Worm (Caenorhabditis elegans) whole organism, mixed stage, embryonic: ENCODE data around the gene pqn-75.

Source experiments
- M03D4.4 ChIP-seq: sonication (generic microtip); optimal IDR thresholded peaks from 2 replicates; lab custom pipeline; 2017; ENCODE audit warnings: mild to moderate bottlenecking, missing genetic modification characterization, missing compliant biosample characterization
- blmp-1 ChIP-seq: fragments of 150-350 bp; optimal IDR thresholded peaks from 2 replicates; lab custom pipeline; 2014; ENCODE audit warnings: missing biosample characterization, missing genetic modification characterization
- ceh-39 ChIP-seq: fragments of 150-350 bp; optimal IDR thresholded peaks from 2 replicates; lab custom pipeline; 2014; ENCODE audit warnings: missing biosample characterization, missing genetic modification characterization
- ceh-43 ChIP-seq: fragments of 200-800 bp; sonication (Bioruptor generic); optimal IDR thresholded peaks from 2 replicates; lab custom pipeline; 2018; ENCODE audit warnings: mild to moderate bottlenecking, missing genetic modification characterization, moderate library complexity, missing compliant biosample characterization
- ceh-83 ChIP-seq: fragments of 200-800 bp; sonication (Bioruptor generic); optimal IDR thresholded peaks from 2 replicates; lab custom pipeline; 2018; ENCODE audit warnings: mild to moderate bottlenecking, missing genetic modification characterization, missing compliant biosample characterization
- drap-1 ChIP-seq: fragments of 200-800 bp; sonication (Bioruptor generic); optimal IDR thresholded peaks from 3 replicates; lab custom pipeline; 2018; ENCODE audit warnings: mild to moderate bottlenecking, missing genetic modification characterization, missing compliant biosample characterization
- elt-3 ChIP-seq: fragments of 150-350 bp; optimal IDR thresholded peaks from 2 replicates; lab custom pipeline; 2014; ENCODE audit warnings: missing biosample characterization, missing genetic modification characterization
- ham-2 ChIP-seq: fragments of 200-800 bp; sonication (Bioruptor generic); optimal IDR thresholded peaks from 2 replicates; lab custom pipeline; 2018; ENCODE audit warnings: mild to moderate bottlenecking, missing genetic modification characterization, missing compliant biosample characterization
- hlh-1 ChIP-seq: fragments of 150-350 bp; optimal IDR thresholded peaks from 2 replicates; lab custom pipeline; 2014; ENCODE audit warnings: missing biosample characterization, missing genetic modification reagents, missing genetic modification characterization
- lin-13 ChIP-seq: fragments of 150-350 bp; optimal IDR thresholded peaks from 2 replicates; lab custom pipeline; 2014; ENCODE audit warnings: missing biosample characterization, missing genetic modification characterization
- lin-32 ChIP-seq: fragments of 200-800 bp; sonication (Bioruptor generic); optimal IDR thresholded peaks from 2 replicates; lab custom pipeline; 2018; ENCODE audit warnings: mild to moderate bottlenecking, missing genetic modification characterization, missing compliant biosample characterization
- lsy-2 ChIP-seq: fragments of 150-350 bp; optimal IDR thresholded peaks from 2 replicates; lab custom pipeline; 2014; ENCODE audit warnings: missing biosample characterization, missing genetic modification characterization
- mab-5 ChIP-seq: fragments of 150-350 bp; optimal IDR thresholded peaks from 2 replicates; lab custom pipeline; 2014; ENCODE audit warnings: missing biosample characterization, missing genetic modification characterization
- mep-1 ChIP-seq: fragments of 150-350 bp; optimal IDR thresholded peaks from 2 replicates; lab custom pipeline; 2017; ENCODE audit warnings: missing biosample characterization, missing genetic modification reagents, missing genetic modification characterization, inconsistent platforms
- mls-2 ChIP-seq: sonication (generic microtip); optimal IDR thresholded peaks from 2 replicates; lab custom pipeline; 2016; ENCODE audit warnings: mild to moderate bottlenecking, missing genetic modification characterization, moderate library complexity, missing compliant biosample characterization
- nhr-12 ChIP-seq: fragments of 150-350 bp; optimal IDR thresholded peaks from 2 replicates; lab custom pipeline; 2014; ENCODE audit warnings: missing biosample characterization, missing genetic modification characterization
- nhr-2 ChIP-seq: fragments of 150-350 bp; optimal IDR thresholded peaks from 2 replicates; lab custom pipeline; 2014; ENCODE audit warnings: missing biosample characterization, missing genetic modification characterization
- nhr-237 ChIP-seq: fragments of 150-350 bp; optimal IDR thresholded peaks from 2 replicates; lab custom pipeline; 2014; ENCODE audit warnings: missing biosample characterization, missing genetic modification characterization
- nhr-28 ChIP-seq: fragments of 150-350 bp; optimal IDR thresholded peaks from 2 replicates; lab custom pipeline; 2014; ENCODE audit warnings: missing biosample characterization, missing genetic modification characterization
- pha-4 ChIP-seq: fragments of 150-350 bp; optimal IDR thresholded peaks from 2 replicates; lab custom pipeline; 2018; ENCODE audit warnings: missing biosample characterization, missing genetic modification reagents, missing genetic modification characterization
- snpc-4 ChIP-seq: fragments of 150-350 bp; optimal IDR thresholded peaks from 2 replicates; lab custom pipeline; 2014; ENCODE audit warnings: missing biosample characterization, missing genetic modification characterization
- sptf-1 ChIP-seq: sonication (generic microtip); optimal IDR thresholded peaks from 2 replicates; lab custom pipeline; 2017; ENCODE audit warnings: mild to moderate bottlenecking, missing genetic modification characterization, moderate library complexity, missing compliant biosample characterization
- tbx-8 ChIP-seq: fragments of 200-800 bp; sonication (Bioruptor generic); optimal IDR thresholded peaks from 2 replicates; lab custom pipeline; 2018; ENCODE audit warnings: mild to moderate bottlenecking, missing genetic modification characterization, moderate library complexity, missing compliant biosample characterization
- unc-120 ChIP-seq: sonication (generic microtip); optimal IDR thresholded peaks from 2 replicates; lab custom pipeline; 2017; ENCODE audit warnings: missing genetic modification characterization, missing compliant biosample characterization; ENCODE audit not compliant: poor library complexity, severe bottlenecking
- unc-39 ChIP-seq: fragments of 150-350 bp; optimal IDR thresholded peaks from 2 replicates; lab custom pipeline; 2014; ENCODE audit warnings: missing biosample characterization, missing genetic modification characterization
- unc-62 ChIP-seq: fragments of 150-350 bp; optimal IDR thresholded peaks from 2 replicates; lab custom pipeline; 2014; ENCODE audit warnings: missing biosample characterization, missing genetic modification reagents, missing genetic modification characterization
- zip-8 ChIP-seq: fragments of 150-350 bp; optimal IDR thresholded peaks from 2 replicates; lab custom pipeline; 2014; ENCODE audit warnings: missing biosample characterization, missing genetic modification characterization
- ztf-11 ChIP-seq: fragments of 150-350 bp; optimal IDR thresholded peaks from 2 replicates; lab custom pipeline; 2014; ENCODE audit warnings: missing biosample characterization, missing genetic modification characterization

The pqn-75 gene

DNA sequence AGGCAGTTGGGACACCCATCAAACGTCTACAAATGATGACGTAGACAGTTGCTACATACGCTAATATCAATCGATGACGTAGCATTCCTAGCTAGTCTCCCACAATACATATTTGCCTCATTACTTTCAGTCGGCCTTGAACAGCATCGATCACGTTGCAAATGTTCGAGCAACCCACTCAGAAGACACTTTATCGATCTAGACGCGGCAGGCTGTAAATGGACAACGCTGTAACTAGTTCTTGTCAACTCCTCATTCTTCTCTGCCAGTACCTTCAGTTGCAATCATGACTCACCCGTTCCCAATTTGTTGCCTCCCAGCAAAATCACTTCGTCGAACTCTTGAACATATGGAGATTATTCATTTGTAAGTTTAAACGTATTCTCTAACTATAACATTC lies at the start of gene pqn-75:
pqn-75 (plus strand) TSS at position 301 of the 400 bp plus-strand sequence.
- TF ChIP-seq tbx-8 (GFP tag; lab: Kevin White, UChicago) (no peak), drap-1 (GFP tag; lab: Kevin White, UChicago) (no peak), ceh-43 (GFP tag; lab: Kevin White, UChicago) (no peak), unc-62 (GFP tag; lab: Kevin White, UChicago) (no peak), ham-2 (no peak), elt-3 (no peak), zip-8 (tag; lab: Kevin White, UChicago) (no peak)

DNA sequence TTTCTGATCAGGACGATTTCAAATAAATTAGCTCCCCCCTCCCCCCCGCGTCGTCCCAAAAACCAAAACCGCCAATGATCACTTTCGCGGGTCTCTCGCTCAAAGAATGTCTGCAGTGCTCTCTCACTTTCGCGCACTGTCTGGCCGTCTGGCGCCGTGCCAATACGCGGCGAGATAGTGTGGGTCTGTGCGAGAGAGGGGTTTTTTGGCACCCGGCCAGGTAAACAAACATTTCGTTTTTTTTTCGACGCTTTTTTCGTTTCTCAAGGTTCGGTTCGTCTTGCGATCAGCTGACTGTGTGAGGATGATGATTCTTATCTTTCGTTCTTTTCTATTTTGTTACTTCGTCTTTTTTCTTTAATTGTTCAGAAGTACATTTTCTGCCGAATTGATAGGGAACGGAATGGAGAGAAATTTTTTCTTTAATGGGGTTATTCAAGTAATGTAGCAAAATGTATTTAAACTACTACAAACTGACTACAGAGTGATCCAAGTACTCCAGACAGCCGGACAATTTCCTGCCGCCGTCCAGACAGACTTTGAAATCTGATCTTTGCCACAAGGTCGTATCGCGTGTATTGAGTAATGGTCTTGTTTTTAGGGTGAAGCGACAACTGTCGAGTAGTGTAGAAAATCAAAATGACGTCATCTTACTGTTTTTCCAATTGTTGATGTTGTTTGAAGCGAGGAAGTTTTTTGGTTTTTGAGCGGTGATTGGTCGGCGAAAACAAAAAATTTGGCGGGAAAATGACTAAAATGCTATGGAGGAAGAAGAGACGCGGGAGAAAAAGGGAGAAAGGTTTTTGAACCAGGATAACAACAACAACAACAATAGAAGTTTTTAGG lies 47.7 kb upstream of the pqn-75 start:
- TF ChIP-seq pha-4 (tag; lab: Kevin White, UChicago) (peak; percentile 34), mab-5 (tag; lab: Kevin White, UChicago) (no peak), lsy-2 (no peak), M03D4.4 (tag; lab: Kevin White, UChicago) (no peak), nhr-28 (tag; lab: Kevin White, UChicago) (no peak), unc-39 (tag; lab: Kevin White, UChicago) (no peak), nhr-12 (tag; lab: Kevin White, UChicago) (no peak), unc-120 (tag; lab: Kevin White, UChicago) (no peak), zip-8 (tag; lab: Kevin White, UChicago) (peak; percentile 55), hlh-1 (tag; lab: Kevin White, UChicago) (peak; percentile 8), ham-2 (no peak), mep-1 (tag; lab: Kevin White, UChicago) (no peak), blmp-1 (tag; lab: Kevin White, UChicago) (no peak), tbx-8 (GFP tag; lab: Kevin White, UChicago) (no peak), nhr-237 (peak; percentile 33), nhr-2 (tag; lab: Kevin White, UChicago) (no peak), lin-13 (tag; lab: Kevin White, UChicago) (no peak), drap-1 (GFP tag; lab: Kevin White, UChicago) (no peak), ztf-11 (no peak), lin-32 (no peak), snpc-4 (tag; lab: Kevin White, UChicago) (no peak)

ce11 chrIV:4025923-4026322 lies 46.2 kb upstream of the pqn-75 start:
- no peak for TF ChIP-seq unc-62 (GFP tag; lab: Kevin White, UChicago)
- TF ChIP-seq lsy-2 = no peak
- peak; percentile 12 for TF ChIP-seq hlh-1 (tag; lab: Kevin White, UChicago)
- TF ChIP-seq, all 35 proteins: peak for 1

ce11 chrIV:4027106-4027888 lies 44.8 kb upstream of the pqn-75 start:
- no peak for TF ChIP-seq mls-2 (tag; lab: Kevin White, UChicago)
- TF ChIP-seq blmp-1 (tag; lab: Kevin White, UChicago) = no peak
- TF ChIP-seq lin-13 (tag; lab: Kevin White, UChicago) = no peak
- peak; percentile 39 for TF ChIP-seq unc-120 (tag; lab: Kevin White, UChicago)
- TF ChIP-seq hlh-1 (tag; lab: Kevin White, UChicago) = peak; percentile 14
- TF ChIP-seq ztf-11 = no peak
- no peak for TF ChIP-seq ceh-83
- TF ChIP-seq ceh-39 (tag; lab: Kevin White, UChicago) = no peak

ce11 chrIV:4028177-4028576 lies 44.0 kb upstream of the pqn-75 start:
- TF ChIP-seq hlh-1 (tag; lab: Kevin White, UChicago) = peak; percentile 21
- peak; percentile 10 for TF ChIP-seq drap-1 (GFP tag; lab: Kevin White, UChicago)
- no peak for TF ChIP-seq sptf-1 (tag; lab: Kevin White, UChicago)
- peak; percentile 1 for TF ChIP-seq pha-4 (tag; lab: Kevin White, UChicago)
- TF ChIP-seq nhr-28 (tag; lab: Kevin White, UChicago) = no peak
- peak; percentile 55 for TF ChIP-seq unc-62 (GFP tag; lab: Kevin White, UChicago)
- no peak for TF ChIP-seq tbx-8 (GFP tag; lab: Kevin White, UChicago)
- TF ChIP-seq unc-120 (tag; lab: Kevin White, UChicago) = peak; percentile 89
